Worm (Caenorhabditis elegans) whole organism, L4 larva: ENCODE measurements around the gene F26F4.12.

Source experiments
- F26F4.8 ChIP-seq: fragments of 200-800 bp; sonication (Bioruptor generic); conservative IDR thresholded peaks from 2 replicates; pipeline ENCODE4 v1.3.6; 2022; ENCODE audit warnings: missing genetic modification characterization, missing compliant biosample characterization
- F44E2.7 ChIP-seq: fragments of 200-800 bp; sonication (Bioruptor generic); IDR thresholded peaks from 2 replicates; pipeline ENCODE4 v2.1.2; 2022; ENCODE audit warnings: missing genetic modification characterization, missing compliant biosample characterization
- aha-1 ChIP-seq: fragments of 150-350 bp; peaks from one replicate; lab custom pipeline; 2014; ENCODE audit warnings: missing biosample characterization, missing genetic modification characterization
- arid-1 ChIP-seq: fragments of 200-800 bp; sonication (Bioruptor generic); conservative IDR thresholded peaks from 2 replicates; pipeline ENCODE4 v1.3.6; 2022; ENCODE audit warnings: missing genetic modification reagents, missing genetic modification characterization, missing compliant biosample characterization
- attf-4 ChIP-seq: sonication (generic microtip); optimal IDR thresholded peaks from 3 replicates; lab custom pipeline; 2017; ENCODE audit warnings: missing biosample characterization, missing genetic modification characterization
- ceh-32 ChIP-seq: sonication (generic microtip); optimal IDR thresholded peaks from 2 replicates; lab custom pipeline; 2016; ENCODE audit warnings: mild to moderate bottlenecking, missing genetic modification characterization, missing compliant biosample characterization; ENCODE audit not compliant: poor library complexity
- daf-16 ChIP-seq, 3 experiments: sonication (generic microtip); optimal IDR thresholded peaks; 2 replicates each; lab custom pipeline; 2016 to 2017; ENCODE audit warnings: missing genetic modification characterization in 3 of 3, missing genetic modification reagents in 3 of 3, mild to moderate bottlenecking in 2 of 3, missing compliant biosample characterization in 2 of 3, missing biosample characterization in 1 of 3, moderate library complexity in 1 of 3
- dmd-6 ChIP-seq: fragments of 200-800 bp; sonication (Bioruptor generic); IDR thresholded peaks from 2 replicates; pipeline ENCODE4 v1.3.6; 2022; ENCODE audit warnings: missing genetic modification reagents, missing genetic modification characterization, missing compliant biosample characterization
- dpl-1 ChIP-seq: fragments of 150-350 bp; optimal IDR thresholded peaks from 2 replicates; lab custom pipeline; 2014; ENCODE audit warnings: missing biosample characterization, missing genetic modification reagents, missing genetic modification characterization
- dve-1 ChIP-seq: sonication (generic microtip); optimal IDR thresholded peaks from 2 replicates; lab custom pipeline; 2017; ENCODE audit warnings: antibody characterized with exemption, mild to moderate bottlenecking, missing genetic modification characterization, missing compliant biosample characterization; ENCODE audit not compliant: insufficient read depth
- hif-1 ChIP-seq, 2 experiments: sonication (generic microtip); optimal IDR thresholded peaks; 2 replicates each; lab custom pipeline; 2016 to 2017; ENCODE audit warnings: missing compliant biosample characterization in 2 of 2, missing genetic modification characterization in 2 of 2, missing genetic modification reagents in 2 of 2, missing genotype in 2 of 2, mild to moderate bottlenecking in 1 of 2
- hlh-30 ChIP-seq: sonication (generic microtip); optimal IDR thresholded peaks from 2 replicates; lab custom pipeline; 2017; ENCODE audit warnings: antibody characterized with exemption, mild to moderate bottlenecking, missing genetic modification characterization, missing compliant biosample characterization; ENCODE audit not compliant: insufficient read depth
- lin-1 ChIP-seq: fragments of 200-800 bp; sonication (Bioruptor generic); IDR thresholded peaks from 2 replicates; pipeline ENCODE4 v1.3.6; 2022; ENCODE audit warnings: missing genetic modification reagents, missing genetic modification characterization, missing compliant biosample characterization
- lin-29 ChIP-seq: fragments of 200-800 bp; sonication (Bioruptor generic); IDR thresholded peaks from 2 replicates; pipeline ENCODE4 v1.3.6; 2022; ENCODE audit warnings: missing genetic modification reagents, missing genetic modification characterization, missing compliant biosample characterization
- lin-38 ChIP-seq: fragments of 200-800 bp; sonication (Bioruptor generic); IDR thresholded peaks from 2 replicates; pipeline ENCODE4 v1.3.6; 2022; ENCODE audit warnings: missing genetic modification reagents, missing genetic modification characterization, missing compliant biosample characterization
- lin-39 ChIP-seq: fragments of 150-350 bp; optimal IDR thresholded peaks from 2 replicates; lab custom pipeline; 2014; ENCODE audit warnings: missing biosample characterization, missing genetic modification reagents, missing genetic modification characterization
- lsy-2 ChIP-seq, 2 experiments: fragments of 150-350 bp in 1 of 2; sonication (generic microtip) in 1 of 2; optimal IDR thresholded peaks; 2 replicates each; lab custom pipeline; 2014 to 2017; ENCODE audit warnings: missing biosample characterization in 2 of 2, missing genetic modification characterization in 2 of 2
- mdl-1 ChIP-seq, 2 experiments: fragments of 150-350 bp in 1 of 2; sonication (generic microtip) in 1 of 2; optimal IDR thresholded peaks; 2 replicates each; lab custom pipeline; 2014 to 2017; ENCODE audit warnings: missing biosample characterization in 2 of 2, missing genetic modification characterization in 2 of 2
- mep-1 ChIP-seq: fragments of 150-350 bp; sonication (generic microtip); optimal IDR thresholded peaks from 3 replicates; lab custom pipeline; 2014; ENCODE audit warnings: missing biosample characterization, missing genetic modification characterization
- mes-2 ChIP-seq: sonication (generic microtip); optimal IDR thresholded peaks from 2 replicates; lab custom pipeline; 2016; ENCODE audit warnings: missing genotype, mild to moderate bottlenecking, missing genetic modification characterization, missing compliant biosample characterization; ENCODE audit not compliant: poor library complexity, severe bottlenecking
- nhr-102 ChIP-seq: sonication (generic microtip); optimal IDR thresholded peaks from 2 replicates; lab custom pipeline; 2016; ENCODE audit warnings: mild to moderate bottlenecking, missing genetic modification characterization, moderate library complexity, missing compliant biosample characterization
- nhr-11 ChIP-seq: fragments of 150-350 bp; optimal IDR thresholded peaks from 2 replicates; lab custom pipeline; 2014; ENCODE audit warnings: missing biosample characterization, missing genetic modification characterization
- nhr-25 ChIP-seq: sonication (generic microtip); optimal IDR thresholded peaks from 2 replicates; lab custom pipeline; 2017; ENCODE audit warnings: missing genetic modification characterization, mild to moderate bottlenecking, missing compliant biosample characterization, antibody characterized with exemption, moderate library complexity, borderline replicate concordance; ENCODE audit not compliant: insufficient read depth
- nhr-42 ChIP-seq: fragments of 200-800 bp; sonication (Bioruptor generic); IDR thresholded peaks from 2 replicates; pipeline ENCODE4 v1.3.6; 2022; ENCODE audit warnings: missing genetic modification characterization, missing compliant biosample characterization
- nhr-6 ChIP-seq: fragments of 150-350 bp; optimal IDR thresholded peaks from 2 replicates; lab custom pipeline; 2014; ENCODE audit warnings: missing biosample characterization, missing genetic modification characterization
- pqm-1 ChIP-seq: sonication (generic microtip); optimal IDR thresholded peaks from 2 replicates; lab custom pipeline; 2017; ENCODE audit warnings: missing biosample characterization, missing genetic modification characterization
- rbr-2 ChIP-seq: sonication (generic microtip); optimal IDR thresholded peaks from 2 replicates; lab custom pipeline; 2016; ENCODE audit warnings: missing genotype, missing genetic modification characterization, missing compliant biosample characterization
- saeg-2 ChIP-seq: fragments of 200-800 bp; sonication (Bioruptor generic); IDR thresholded peaks from 2 replicates; pipeline ENCODE4 v1.3.6; 2022; ENCODE audit warnings: missing genetic modification reagents, missing genetic modification characterization, missing compliant biosample characterization
- sdz-12 ChIP-seq: fragments of 200-800 bp; sonication (Bioruptor generic); optimal IDR thresholded peaks from 2 replicates; lab custom pipeline; 2018; ENCODE audit warnings: mild to moderate bottlenecking, missing genetic modification characterization, missing compliant biosample characterization
- unc-62 ChIP-seq, 3 experiments: fragments of 150-350 bp in 1 of 3; sonication (generic microtip); optimal IDR thresholded peaks in 2 of 3; peaks in 1 of 3; 1 replicate in 1 of 3; 2 replicates in 2 of 3; lab custom pipeline; 2014 to 2017; ENCODE audit warnings: missing biosample characterization in 3 of 3, missing genetic modification characterization in 3 of 3, missing genetic modification reagents in 3 of 3, missing genotype in 1 of 3
- zag-1 ChIP-seq: fragments of 150-350 bp; optimal IDR thresholded peaks from 2 replicates; lab custom pipeline; 2014; ENCODE audit warnings: missing biosample characterization, missing genetic modification characterization
- zip-2 ChIP-seq: fragments of 150-350 bp; optimal IDR thresholded peaks from 2 replicates; lab custom pipeline; 2014; ENCODE audit warnings: missing biosample characterization, missing genetic modification characterization

F26F4.12 gene

DNA sequence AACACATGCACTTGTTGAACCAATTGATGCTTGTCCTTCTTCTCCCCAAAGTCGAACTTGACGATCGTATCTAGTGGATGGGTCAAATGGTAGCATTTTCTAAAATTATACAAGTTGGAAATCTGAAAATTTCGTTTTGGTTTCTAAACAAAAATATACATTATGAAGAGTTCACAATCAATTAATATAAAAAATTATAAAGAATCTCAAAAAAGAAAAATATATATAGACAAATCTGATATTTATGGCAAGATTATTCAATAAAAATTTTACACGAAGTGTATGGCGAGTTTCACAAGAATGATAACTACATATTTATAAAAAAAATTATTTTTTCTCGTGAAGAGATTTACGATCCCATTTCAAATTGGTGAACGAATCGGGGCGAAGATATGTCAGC, 10.4 kb upstream of the F26F4.12 start, which contains the start of gene ula-1:
Gene ula-1 (minus strand): TSS at position 101 of the 400 bp plus-strand sequence.
- TF ChIP-seq lin-1 (GFP tag; lab: Robert Waterston, UW) (no peak), dve-1 (tag; lab: Kevin White, UChicago) (no peak), unc-62 (GFP tag; optimal IDR thresholded peaks at IDR 0.05 in 1 of 2; lab: Kevin White, UChicago) (no peak), unc-62 (tag; optimal IDR thresholded peaks at IDR 0.05; lab: Kevin White, UChicago) (no peak), nhr-102 (no peak), F44E2.7 (GFP tag; lab: Robert Waterston, UW) (no peak), attf-4 (tag; lab: Kevin White, UChicago) (no peak), daf-16 (GFP tag; optimal IDR thresholded peaks at IDR 0.05; lab: Kevin White, UChicago) (no peak), daf-16 (tag; optimal IDR thresholded peaks at IDR 0.05; lab: Kevin White, UChicago) (no peak), saeg-2 (GFP tag; lab: Robert Waterston, UW) (no peak), zip-2 (tag; lab: Kevin White, UChicago) (no peak), arid-1 (no peak), mep-1 (tag; lab: Kevin White, UChicago) (no peak), zag-1 (tag; lab: Kevin White, UChicago) (no peak), lin-29 (GFP tag; lab: Robert Waterston, UW) (no peak), sdz-12 (GFP tag; lab: Kevin White, UChicago) (no peak), aha-1 (tag; lab: Kevin White, UChicago) (no peak), mdl-1 (tag; optimal IDR thresholded peaks at IDR 0.05; lab: Kevin White, UChicago) (no peak), ceh-32 (tag; lab: Kevin White, UChicago) (no peak), F26F4.8 (no peak)

ce11 chrIII:4918906-4919305, 9.1 kb upstream of the F26F4.12 start:
- peak in 1 of 2 experiments; percentile 95 for TF ChIP-seq unc-62 (GFP tag; optimal IDR thresholded peaks at IDR 0.05 in 1 of 2; lab: Kevin White, UChicago)
- no peak for TF ChIP-seq unc-62 (tag; optimal IDR thresholded peaks at IDR 0.05; lab: Kevin White, UChicago)
- TF ChIP-seq nhr-11, result no peak

ce11 chrIII:4917960-4918712, 8.3 kb upstream of the F26F4.12 start, which contains the start of gene rpb-8:
TSS of gene rpb-8 (minus strand) at chrIII:4918008.
- TF ChIP-seq mep-1 (tag; lab: Kevin White, UChicago) (peak; percentile 34), hif-1 (tag; optimal IDR thresholded peaks at IDR 0.05; lab: Kevin White, UChicago) (peak in 1 of 2 experiments; percentile 28), dpl-1 (GFP tag; lab: Kevin White, UChicago) (peak; percentile 90), nhr-42 (GFP tag; lab: Robert Waterston, UW) (no peak), lin-39 (tag; lab: Kevin White, UChicago) (no peak), dmd-6 (GFP tag; lab: Robert Waterston, UW) (0 out of 2 replicates have a peak, but pooled peaks have one; percentile 34), lsy-2 (tag; optimal IDR thresholded peaks at IDR 0.05; lab: Kevin White, UChicago) (peak in 1 of 2 experiments; percentile 76), nhr-6 (tag; lab: Kevin White, UChicago) (peak; percentile 14), daf-16 (GFP tag; optimal IDR thresholded peaks at IDR 0.05; lab: Kevin White, UChicago) (no peak), daf-16 (tag; optimal IDR thresholded peaks at IDR 0.05; lab: Kevin White, UChicago) (peak; percentile 44), F26F4.8 (no peak), dve-1 (tag; lab: Kevin White, UChicago) (peak; percentile 9), lin-38 (GFP tag; lab: Robert Waterston, UW) (0 out of 2 replicates have a peak, but pooled peaks have one; percentile 22), mes-2 (peak; percentile 76), hlh-30 (tag; lab: Kevin White, UChicago) (peak; percentile 23), pqm-1 (no peak), nhr-25 (no peak), rbr-2 (peak; percentile 16)
- TF ChIP-seq, all 104 proteins: peak for 12
